Worm (Caenorhabditis elegans): ENCODE results near the gene C26H9A.4.

C26H9A.4 gene

DNA sequence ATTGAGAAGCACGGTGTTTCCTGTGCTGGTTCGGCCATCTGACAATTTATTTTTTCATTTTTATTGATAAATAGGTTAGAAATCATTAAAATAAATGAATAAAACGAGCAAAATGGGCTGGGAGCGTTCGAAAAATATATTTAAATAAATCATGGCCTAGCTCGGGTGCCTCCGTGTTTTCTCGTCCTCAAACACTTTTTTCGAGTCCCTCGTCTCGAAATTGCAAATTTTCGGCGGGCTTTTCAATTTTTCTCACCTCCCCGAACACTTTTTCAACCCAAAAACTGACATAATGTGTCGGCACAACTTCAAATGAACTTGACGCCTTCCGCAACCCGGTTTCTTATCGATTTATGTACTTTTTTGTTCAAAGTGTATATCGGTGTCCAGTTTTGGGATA lies 31.1 kb downstream of the C26H9A.4 start, which contains the start of gene prmt-9:
Gene prmt-9, minus strand, starts transcription at position 38 of the 400 bp plus-strand sequence.
- no peak for TF ChIP-seq ztf-29 (GFP tag; IDR thresholded peaks at IDR 0.05)
- no peak for TF ChIP-seq T22C8.4 (GFP tag; IDR thresholded peaks at IDR 0.05)
- TF ChIP-seq tab-1 (GFP tag; IDR thresholded peaks at IDR 0.05), result no peak
- no peak for TF ChIP-seq klf-2 (GFP tag; conservative IDR thresholded peaks at IDR 0.05)
- TF ChIP-seq ref-1 (GFP tag; conservative IDR thresholded peaks at IDR 0.05), result no peak
- no peak for TF ChIP-seq cog-1 (tag; optimal IDR thresholded peaks at IDR 0.05)
- TF ChIP-seq flt-1 (GFP tag; IDR thresholded peaks at IDR 0.05), result no peak
- TF ChIP-seq ztf-23 (GFP tag; IDR thresholded peaks at IDR 0.05), result no peak
- TF ChIP-seq med-1 (GFP tag; optimal IDR thresholded peaks at IDR 0.05; ENCODE audit: insufficient read depth), result no peak

DNA sequence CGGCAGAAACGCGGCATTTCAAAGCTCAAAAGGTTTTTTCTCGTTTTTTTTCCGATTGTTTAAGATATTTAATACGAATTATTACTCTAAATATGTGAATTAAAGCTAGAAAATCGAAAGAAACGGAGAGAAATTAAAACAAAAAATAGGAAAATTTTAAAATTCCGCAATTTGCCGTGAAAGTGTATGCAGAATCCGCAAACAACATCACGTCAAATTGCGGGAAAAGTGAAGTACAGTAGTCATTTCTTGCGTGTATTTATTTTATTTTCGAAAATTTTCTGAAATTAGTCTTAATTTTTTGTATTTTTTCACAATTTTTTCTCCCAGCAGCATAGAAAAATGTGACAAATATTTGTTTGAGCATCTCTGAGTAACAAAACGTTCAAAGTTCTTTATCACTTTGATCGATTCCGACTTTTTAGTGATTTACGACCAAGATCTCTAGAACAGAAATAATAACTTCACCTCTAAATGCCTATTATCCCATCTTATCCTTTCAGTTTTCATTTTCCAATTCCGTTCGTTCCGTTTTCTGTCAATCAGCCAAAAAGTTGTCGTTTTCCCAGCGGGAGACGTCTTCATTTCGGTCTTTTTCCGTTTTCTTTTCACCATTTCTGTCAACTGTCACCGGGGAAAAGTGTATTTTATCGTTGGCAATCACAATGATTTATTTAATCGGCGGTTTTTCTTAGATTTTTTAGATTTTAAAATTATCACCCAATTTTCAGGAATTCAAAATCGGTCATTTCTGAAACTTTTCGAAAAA lies 31.8 kb downstream of the C26H9A.4 start:
- no peak for TF ChIP-seq ref-1 (GFP tag; conservative IDR thresholded peaks at IDR 0.05)
- TF ChIP-seq T22C8.4 (GFP tag; IDR thresholded peaks at IDR 0.05), result no peak
- TF ChIP-seq tab-1 (GFP tag; IDR thresholded peaks at IDR 0.05), result no peak

DNA sequence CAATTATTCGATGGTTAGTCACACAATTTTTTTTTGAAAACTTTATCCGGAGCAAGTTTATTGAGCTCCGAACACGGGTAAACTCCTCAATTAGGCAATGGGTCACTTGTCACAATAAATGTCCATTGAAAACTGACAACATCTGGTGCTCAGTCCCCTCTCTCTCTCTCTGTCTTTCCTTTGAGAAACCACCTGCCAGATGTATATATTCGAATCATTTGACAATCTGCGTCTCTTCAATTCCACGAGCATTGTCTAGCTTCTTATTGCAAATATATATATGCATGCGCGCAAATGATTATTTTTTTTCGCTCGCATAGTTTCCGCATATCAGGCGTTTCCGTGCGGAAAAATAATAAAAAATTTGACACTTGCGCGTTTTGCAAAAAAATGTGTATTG lies 32.6 kb downstream of the C26H9A.4 start:
- TF ChIP-seq klf-2 (GFP tag; conservative IDR thresholded peaks at IDR 0.05), result no peak
- peak; percentile 40 for TF ChIP-seq cog-1 (tag; optimal IDR thresholded peaks at IDR 0.05)
- TF ChIP-seq tab-1 (GFP tag; IDR thresholded peaks at IDR 0.05), result no peak
- TF ChIP-seq ztf-29 (GFP tag; IDR thresholded peaks at IDR 0.05), result no peak
- no peak for TF ChIP-seq med-1 (GFP tag; optimal IDR thresholded peaks at IDR 0.05; ENCODE audit: insufficient read depth)

- no peak for TF ChIP-seq T22C8.4 (GFP tag; IDR thresholded peaks at IDR 0.05)
- TF ChIP-seq klf-2 (GFP tag; conservative IDR thresholded peaks at IDR 0.05), result no peak
These were observed 35.2 kb downstream of the C26H9A.4 start, which contains the start of gene T23B5.3 for ce11 chrIV:12688370-12688769. T23B5.3 (plus strand) TSS chrIV:12688670.

DNA sequence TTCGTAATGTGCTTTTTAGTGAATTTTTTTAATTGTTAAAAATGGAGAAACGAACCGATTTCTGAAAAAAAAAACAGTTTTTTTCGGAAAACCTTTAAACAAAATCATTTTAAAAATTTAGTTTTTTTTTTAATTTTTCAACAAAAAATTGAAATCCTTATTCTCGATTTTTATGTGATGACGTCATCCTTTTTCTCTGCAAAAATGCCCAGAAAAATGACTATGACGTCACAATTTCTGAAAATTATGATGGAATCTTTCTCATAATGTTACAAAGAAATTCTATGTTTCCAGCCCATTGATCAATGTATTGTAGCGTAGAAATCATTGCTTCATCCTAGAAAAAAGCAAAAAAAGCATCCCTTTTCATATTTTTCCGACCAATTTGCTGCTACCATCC lies 36.1 kb downstream of the C26H9A.4 start:
- TF ChIP-seq tab-1 (GFP tag; IDR thresholded peaks at IDR 0.05) (no peak), klf-2 (GFP tag; conservative IDR thresholded peaks at IDR 0.05) (no peak), cog-1 (tag; optimal IDR thresholded peaks at IDR 0.05) (no peak), ztf-29 (GFP tag; IDR thresholded peaks at IDR 0.05) (no peak), T22C8.4 (GFP tag; IDR thresholded peaks at IDR 0.05) (no peak), ref-1 (GFP tag; conservative IDR thresholded peaks at IDR 0.05) (no peak), med-1 (GFP tag; optimal IDR thresholded peaks at IDR 0.05; ENCODE audit: insufficient read depth) (no peak), ztf-23 (GFP tag; IDR thresholded peaks at IDR 0.05) (no peak), flt-1 (GFP tag; IDR thresholded peaks at IDR 0.05) (no peak)

DNA sequence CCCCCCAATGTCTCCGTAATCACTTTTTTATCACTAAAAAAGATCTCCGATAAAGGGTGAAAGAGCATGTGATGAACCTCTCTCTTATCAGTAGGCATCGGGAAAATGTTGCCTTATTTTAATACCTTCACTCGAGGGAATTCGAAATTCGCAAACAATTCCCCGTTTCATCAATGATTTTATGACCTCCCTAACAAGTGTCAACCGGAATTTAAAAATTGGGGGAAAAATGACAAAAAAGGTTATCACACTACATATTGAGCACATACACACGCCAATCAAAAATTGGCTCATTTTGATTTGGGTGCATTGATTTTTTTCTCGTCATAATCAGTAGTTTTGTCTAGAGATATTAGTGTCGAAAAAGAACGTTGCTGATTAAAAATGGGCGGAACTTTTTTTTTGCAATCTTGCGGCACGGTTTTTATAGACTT lies 36.5 kb downstream of the C26H9A.4 start:
- TF ChIP-seq tab-1 (GFP tag; IDR thresholded peaks at IDR 0.05) (no peak), med-1 (GFP tag; optimal IDR thresholded peaks at IDR 0.05; ENCODE audit: insufficient read depth) (no peak), klf-2 (GFP tag; conservative IDR thresholded peaks at IDR 0.05) (no peak), ref-1 (GFP tag; conservative IDR thresholded peaks at IDR 0.05) (no peak), ztf-29 (GFP tag; IDR thresholded peaks at IDR 0.05) (no peak), flt-1 (GFP tag; IDR thresholded peaks at IDR 0.05) (no peak)

DNA sequence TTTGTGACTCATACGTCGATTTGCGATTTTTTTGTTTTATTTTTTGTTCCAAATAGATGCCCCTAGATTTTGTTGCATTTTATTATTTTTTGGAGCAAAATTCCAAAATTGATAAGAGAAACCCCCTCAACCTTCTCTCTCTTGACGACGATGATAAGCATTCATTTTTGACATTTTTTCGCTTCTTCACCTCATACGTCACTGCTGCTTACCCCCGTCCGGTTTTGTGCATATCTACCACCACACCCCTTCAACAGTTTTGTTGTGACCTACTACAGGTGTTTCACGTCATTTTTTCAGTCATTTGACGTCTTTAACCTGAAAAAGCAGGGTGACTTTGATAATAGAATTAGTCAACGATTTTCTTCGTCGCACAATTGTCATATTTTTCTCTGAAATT lies 45.7 kb downstream of the C26H9A.4 start:
- no peak for TF ChIP-seq klf-2 (GFP tag; conservative IDR thresholded peaks at IDR 0.05)
- TF ChIP-seq ztf-23 (GFP tag; IDR thresholded peaks at IDR 0.05), result no peak
- TF ChIP-seq med-1 (GFP tag; optimal IDR thresholded peaks at IDR 0.05; ENCODE audit: insufficient read depth), result no peak
- no peak for TF ChIP-seq ref-1 (GFP tag; conservative IDR thresholded peaks at IDR 0.05)

ce11 chrIV:12700204-12700603 lies 47.0 kb downstream of the C26H9A.4 start:
- TF ChIP-seq ref-1 (GFP tag; conservative IDR thresholded peaks at IDR 0.05), result no peak
- no peak for TF ChIP-seq T22C8.4 (GFP tag; IDR thresholded peaks at IDR 0.05)
- no peak for TF ChIP-seq cog-1 (tag; optimal IDR thresholded peaks at IDR 0.05)
- no peak for TF ChIP-seq ztf-29 (GFP tag; IDR thresholded peaks at IDR 0.05)
- no peak for TF ChIP-seq ztf-23 (GFP tag; IDR thresholded peaks at IDR 0.05)
- TF ChIP-seq klf-2 (GFP tag; conservative IDR thresholded peaks at IDR 0.05), result no peak
- no peak for TF ChIP-seq tab-1 (GFP tag; IDR thresholded peaks at IDR 0.05)

DNA sequence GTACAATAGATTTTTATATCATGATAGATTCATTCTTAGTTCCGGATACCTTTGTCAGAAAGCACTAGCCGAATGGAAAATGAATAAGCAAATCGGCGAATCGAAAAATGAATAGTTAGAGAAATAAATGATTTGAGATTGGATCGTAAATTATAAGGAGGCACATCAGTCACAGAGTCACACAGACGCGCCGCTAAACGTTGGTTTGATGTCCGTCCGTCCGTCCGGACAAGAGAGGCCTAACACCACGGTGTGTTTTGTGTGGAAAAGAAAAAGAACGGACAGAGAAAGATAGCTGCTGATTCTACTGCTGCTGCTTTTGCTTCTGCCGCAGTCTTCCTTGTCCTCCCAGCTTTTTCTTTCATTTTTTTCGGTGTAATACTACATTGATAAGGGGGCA lies 47.7 kb downstream of the C26H9A.4 start:
- TF ChIP-seq ztf-29 (GFP tag; IDR thresholded peaks at IDR 0.05), result no peak
- TF ChIP-seq cog-1 (tag; optimal IDR thresholded peaks at IDR 0.05), result no peak
- TF ChIP-seq tab-1 (GFP tag; IDR thresholded peaks at IDR 0.05), result no peak
- TF ChIP-seq T22C8.4 (GFP tag; IDR thresholded peaks at IDR 0.05), result no peak
- no peak for TF ChIP-seq ref-1 (GFP tag; conservative IDR thresholded peaks at IDR 0.05)
- TF ChIP-seq med-1 (GFP tag; optimal IDR thresholded peaks at IDR 0.05; ENCODE audit: insufficient read depth), result no peak
- TF ChIP-seq klf-2 (GFP tag; conservative IDR thresholded peaks at IDR 0.05), result no peak
